Worm (Caenorhabditis elegans): ENCODE results near the gene zhit-3.

The zhit-3 gene

ce11 chrV:10168870-10169269, 43.1 kb downstream of the zhit-3 start:
- TF ChIP-seq ceh-32 (tag; optimal IDR thresholded peaks at IDR 0.05; ENCODE audit: poor library complexity) (no peak), lin-13 (GFP tag; optimal IDR thresholded peaks at IDR 0.05) (peak; percentile 24), F37D6.2 (tag; optimal IDR thresholded peaks at IDR 0.05) (no peak), daf-12 (tag; optimal IDR thresholded peaks at IDR 0.05) (no peak), Y48G9A.11 (GFP tag; IDR thresholded peaks at IDR 0.05) (no peak), nhr-11 (tag; optimal IDR thresholded peaks at IDR 0.05) (no peak), lin-15B (tag; optimal IDR thresholded peaks at IDR 0.05) (no peak), ama-1 (optimal IDR thresholded peaks at IDR 0.05) (no peak), Y75B8A.6 (GFP tag; IDR thresholded peaks at IDR 0.05) (no peak), nhr-28 (tag; optimal IDR thresholded peaks at IDR 0.05) (no peak), mep-1 (tag; optimal IDR thresholded peaks at IDR 0.05) (peak; percentile 49), skn-1 (tag; optimal IDR thresholded peaks at IDR 0.05) (no peak), mes-2 (tag; optimal IDR thresholded peaks at IDR 0.05; ENCODE audit: poor library complexity, severe bottlenecking) (no peak), ctbp-1 (GFP tag; IDR thresholded peaks at IDR 0.05) (no peak), cey-2 (tag; optimal IDR thresholded peaks at IDR 0.05; ENCODE audit: borderline replicate concordance, insufficient read depth) (no peak), fkh-10 (GFP tag; optimal IDR thresholded peaks at IDR 0.05) (no peak), tag-97 (GFP tag; IDR thresholded peaks at IDR 0.05) (no peak)

- TF ChIP-seq hif-1 (tag; optimal IDR thresholded peaks at IDR 0.05) (no peak), nhr-28 (tag; optimal IDR thresholded peaks at IDR 0.05) (no peak), hmg-1.1 (GFP tag; IDR thresholded peaks at IDR 0.05) (no peak), nhr-237 (tag; optimal IDR thresholded peaks at IDR 0.05) (no peak), php-3 (GFP tag; IDR thresholded peaks at IDR 0.05) (no peak), dve-1 (tag; optimal IDR thresholded peaks at IDR 0.05; ENCODE audit: insufficient read depth) (no peak), lin-29 (GFP tag; IDR thresholded peaks at IDR 0.05) (no peak)
Observed at ce11 chrV:10166368-10166767, 45.6 kb downstream of the zhit-3 start, which contains the start of gene C51E3.6. C51E3.6 (minus strand) TSS chrV:10166468.

- no peak for TF ChIP-seq ceh-82 (tag; optimal IDR thresholded peaks at IDR 0.05)
- TF ChIP-seq spr-1 (tag; optimal IDR thresholded peaks at IDR 0.05): no peak
- TF ChIP-seq ces-1 (GFP tag; optimal IDR thresholded peaks at IDR 0.05): no peak
- TF ChIP-seq ceh-20 (GFP tag; IDR thresholded peaks at IDR 0.05): no peak
- 0 out of 2 replicates have a peak, but pooled peaks have one; percentile 32 for TF ChIP-seq mdt-29 (GFP tag; IDR thresholded peaks at IDR 0.05)
- peak; percentile 68 for TF ChIP-seq hlh-30 (tag; optimal IDR thresholded peaks at IDR 0.05; ENCODE audit: insufficient read depth)
- no peak for TF ChIP-seq fos-1 (tag; optimal IDR thresholded peaks at IDR 0.05)
- no peak for TF ChIP-seq daf-12 (tag; optimal IDR thresholded peaks at IDR 0.05)
- TF ChIP-seq nhr-111 (GFP tag; optimal IDR thresholded peaks at IDR 0.05): no peak
- TF ChIP-seq zip-11 (GFP tag; IDR thresholded peaks at IDR 0.05): no peak
- no peak for TF ChIP-seq hif-1 (tag; optimal IDR thresholded peaks at IDR 0.05)
- no peak for TF ChIP-seq unc-39 (tag; optimal IDR thresholded peaks at IDR 0.05)
- TF ChIP-seq dmd-9 (GFP tag; IDR thresholded peaks at IDR 0.05): no peak
- peak in 1 of 2 experiments; percentile 32 for TF ChIP-seq lsy-2 (tag; optimal IDR thresholded peaks at IDR 0.05)
- no peak for TF ChIP-seq F26F4.8 (GFP tag; conservative IDR thresholded peaks at IDR 0.05)
- TF ChIP-seq nhr-42 (GFP tag; IDR thresholded peaks at IDR 0.05): 0 out of 2 replicates have a peak, but pooled peaks have one; percentile 50
- TF ChIP-seq ZK337.2 (GFP tag; IDR thresholded peaks at IDR 0.05): no peak
- TF ChIP-seq hmg-1.1 (GFP tag; IDR thresholded peaks at IDR 0.05): no peak
- TF ChIP-seq ztf-7 (tag; optimal IDR thresholded peaks at IDR 0.05): no peak
- no peak for TF ChIP-seq nhr-10 (tag; optimal IDR thresholded peaks at IDR 0.05)
- no peak for TF ChIP-seq saeg-2 (GFP tag; IDR thresholded peaks at IDR 0.05)
- TF ChIP-seq ceh-28 (tag; optimal IDR thresholded peaks at IDR 0.05): no peak
- TF ChIP-seq F49E8.2 (tag; optimal IDR thresholded peaks at IDR 0.05; ENCODE audit: borderline replicate concordance): no peak
- TF ChIP-seq Y48G9A.11 (GFP tag; IDR thresholded peaks at IDR 0.05): no peak
- TF ChIP-seq nhr-28 (tag; optimal IDR thresholded peaks at IDR 0.05): peak; percentile 88
- TF ChIP-seq R02D3.7 (tag; optimal IDR thresholded peaks at IDR 0.05): no peak
- no peak for TF ChIP-seq aly-2 (tag; optimal IDR thresholded peaks at IDR 0.05)
- no peak for TF ChIP-seq gei-8 (GFP tag; optimal IDR thresholded peaks at IDR 0.05)
- TF ChIP-seq mep-1 (tag; optimal IDR thresholded peaks at IDR 0.05): peak; percentile 36
- no peak for TF ChIP-seq ceh-62 (tag; optimal IDR thresholded peaks at IDR 0.05)
- TF ChIP-seq daf-19 (GFP tag; conservative IDR thresholded peaks at IDR 0.05): no peak
- no peak for TF ChIP-seq lin-29 (GFP tag; IDR thresholded peaks at IDR 0.05)
Observed at ce11 chrV:10160954-10161353, 51.0 kb downstream of the zhit-3 start, which contains the start of gene C51E3.10. C51E3.10 (minus strand) TSS chrV:10161134.

All from whole organism, L4 larva.